Worm (Caenorhabditis elegans) whole organism, L2 larva: ENCODE measurements around the gene W02D7.4.

ENCODE experiments used
- elt-1 ChIP-seq: fragments of 150-350 bp; optimal IDR thresholded peaks from 2 replicates; lab custom pipeline; 2014; ENCODE audit warnings: missing biosample characterization, missing genetic modification characterization
- elt-3 ChIP-seq: sonication (generic microtip); optimal IDR thresholded peaks from 2 replicates; lab custom pipeline; 2017; ENCODE audit warnings: missing biosample characterization, missing genetic modification characterization
- fos-1 ChIP-seq: fragments of 150-350 bp; optimal IDR thresholded peaks from 2 replicates; lab custom pipeline; 2014; ENCODE audit warnings: missing biosample characterization, missing genetic modification characterization
- lsy-2 ChIP-seq, 2 experiments: fragments of 150-350 bp in 1 of 2; sonication (generic microtip) in 1 of 2; optimal IDR thresholded peaks; 2 replicates each; lab custom pipeline; 2014 to 2017; ENCODE audit warnings: missing biosample characterization in 2 of 2, missing genetic modification characterization in 2 of 2
- mdl-1 ChIP-seq, 2 experiments: fragments of 150-350 bp in 1 of 2; sonication (generic microtip) in 1 of 2; optimal IDR thresholded peaks; 2 replicates each; lab custom pipeline; 2017; ENCODE audit warnings: missing biosample characterization in 2 of 2, missing genetic modification characterization in 2 of 2
- nhr-12 ChIP-seq: fragments of 150-350 bp; optimal IDR thresholded peaks from 2 replicates; lab custom pipeline; 2014; ENCODE audit warnings: missing biosample characterization, missing genetic modification characterization
- unc-39 ChIP-seq: fragments of 150-350 bp; optimal IDR thresholded peaks from 2 replicates; lab custom pipeline; 2014; ENCODE audit warnings: missing biosample characterization, missing genetic modification characterization
- zag-1 ChIP-seq: fragments of 150-350 bp; optimal IDR thresholded peaks from 2 replicates; lab custom pipeline; 2014; ENCODE audit warnings: missing biosample characterization, missing genetic modification characterization
- ztf-11 ChIP-seq: sonication (generic microtip); optimal IDR thresholded peaks from 2 replicates; lab custom pipeline; 2017; ENCODE audit warnings: missing biosample characterization, missing genetic modification characterization

DNA sequence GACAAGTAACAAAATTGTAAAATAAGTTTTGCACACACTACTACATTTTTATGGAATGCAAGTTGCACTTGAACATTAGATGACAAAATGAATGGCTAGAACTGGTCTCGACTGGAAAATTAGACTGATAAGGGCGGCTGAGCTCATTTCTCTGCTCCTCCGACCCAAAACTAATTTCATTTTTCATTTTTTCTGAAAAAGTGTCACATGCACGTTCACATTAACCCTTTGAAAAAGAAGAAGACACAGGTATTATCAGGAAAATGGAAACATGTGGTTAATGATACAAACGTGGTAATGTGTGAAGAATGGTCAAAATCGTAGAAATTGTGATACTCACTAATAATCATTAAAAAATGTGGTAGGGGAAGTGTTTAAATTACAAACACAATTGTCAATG lies 9.6 kb upstream of the W02D7.4 start:
- no peak for TF ChIP-seq elt-3 (tag; lab: Kevin White, UChicago)
- no peak for TF ChIP-seq elt-1 (tag; lab: Kevin White, UChicago)
- TF ChIP-seq nhr-12 (tag; lab: Kevin White, UChicago): no peak
- TF ChIP-seq ztf-11 (tag; lab: Kevin White, UChicago): no peak
- TF ChIP-seq zag-1 (tag; lab: Kevin White, UChicago): no peak
- TF ChIP-seq fos-1 (tag; lab: Kevin White, UChicago): peak; percentile 60
- no peak for TF ChIP-seq unc-39
- no peak for TF ChIP-seq mdl-1 (tag; optimal IDR thresholded peaks at IDR 0.05; lab: Kevin White, UChicago)
- TF ChIP-seq lsy-2 (tag; optimal IDR thresholded peaks at IDR 0.05; lab: Kevin White, UChicago): no peak
